Fruit fly (Drosophila melanogaster) whole organism, embryonic: ENCODE measurements around the gene CG14866.

Source experiments
- ATbp ChIP-seq: fragments of 200-800 bp; sonication (Bioruptor generic); optimal IDR thresholded peaks from 2 replicates; lab custom pipeline; 2017; ENCODE audit warnings: missing biosample characterization, mild to moderate bottlenecking, missing genetic modification characterization, missing genetic modification reagents
- Asciz ChIP-seq: fragments of 200-800 bp; sonication (Bioruptor generic); optimal IDR thresholded peaks from 2 replicates; lab custom pipeline; 2017; ENCODE audit warnings: missing biosample characterization, mild to moderate bottlenecking, missing genetic modification characterization, missing genetic modification reagents
- Atf-2 ChIP-seq: fragments of 200-800 bp; sonication (Bioruptor generic); optimal IDR thresholded peaks from 2 replicates; lab custom pipeline; 2016; ENCODE audit warnings: missing biosample characterization, missing genetic modification characterization
- B-H2 ChIP-seq: fragments of 200-800 bp; sonication (Bioruptor generic); optimal IDR thresholded peaks from 2 replicates; lab custom pipeline; 2018; ENCODE audit warnings: missing biosample characterization, mild to moderate bottlenecking, missing genetic modification characterization
- Bteb2 ChIP-seq: fragments of 200-800 bp; sonication (Bioruptor generic); optimal IDR thresholded peaks from 2 replicates; lab custom pipeline; 2016; ENCODE audit warnings: missing biosample characterization, missing genetic modification characterization
- CG11504 ChIP-seq: fragments of 200-800 bp; sonication (Bioruptor generic); optimal IDR thresholded peaks from 3 replicates; lab custom pipeline; 2019; ENCODE audit warnings: missing biosample characterization, mild to moderate bottlenecking, missing genetic modification characterization, moderate library complexity
- CG11560 ChIP-seq: fragments of 200-800 bp; sonication (Bioruptor generic); IDR thresholded peaks from 3 replicates; pipeline ENCODE4 v1.3.6; 2022; ENCODE audit warnings: missing biosample characterization, missing genetic modification characterization
- CG1233 ChIP-seq: fragments of 200-800 bp; sonication (Bioruptor generic); optimal IDR thresholded peaks from 4 replicates; lab custom pipeline; 2018; ENCODE audit warnings: missing biosample characterization, mild to moderate bottlenecking, missing genetic modification characterization
- CG13775 ChIP-seq: fragments of 200-800 bp; sonication (Bioruptor generic); optimal IDR thresholded peaks from 3 replicates; lab custom pipeline; 2017; ENCODE audit warnings: missing biosample characterization, mild to moderate bottlenecking, missing genetic modification characterization
- CG15011 ChIP-seq: fragments of 200-800 bp; sonication (Bioruptor generic); optimal IDR thresholded peaks from 3 replicates; lab custom pipeline; 2018; ENCODE audit warnings: missing biosample characterization, mild to moderate bottlenecking, missing genetic modification characterization
- CG15479 ChIP-seq: fragments of 200-800 bp; sonication (Bioruptor generic); optimal IDR thresholded peaks from 3 replicates; lab custom pipeline; 2019; ENCODE audit warnings: missing biosample characterization, mild to moderate bottlenecking, missing genetic modification characterization, moderate library complexity
- CG16815 ChIP-seq: fragments of 200-800 bp; sonication (Bioruptor generic); optimal IDR thresholded peaks from 3 replicates; lab custom pipeline; 2017; ENCODE audit warnings: missing biosample characterization, mild to moderate bottlenecking, missing genetic modification characterization
- CG2712 ChIP-seq: fragments of 200-800 bp; optimal IDR thresholded peaks from 3 replicates; lab custom pipeline; 2019; ENCODE audit warnings: missing biosample characterization, mild to moderate bottlenecking, missing genetic modification characterization, moderate library complexity
- CG30020 ChIP-seq: fragments of 200-800 bp; optimal IDR thresholded peaks from 2 replicates; lab custom pipeline; 2019; ENCODE audit warnings: missing biosample characterization, mild to moderate bottlenecking, missing genetic modification characterization, moderate library complexity
- CG4617 ChIP-seq: fragments of 200-800 bp; sonication (Bioruptor generic); optimal IDR thresholded peaks from 3 replicates; lab custom pipeline; 2016; ENCODE audit warnings: missing biosample characterization, missing genetic modification characterization, borderline replicate concordance
- CG5180 ChIP-seq: fragments of 200-800 bp; sonication (Bioruptor generic); optimal IDR thresholded peaks from 3 replicates; lab custom pipeline; 2017; ENCODE audit warnings: missing biosample characterization, missing genetic modification characterization, mild to moderate bottlenecking, moderate library complexity, missing genetic modification reagents
- CG6175 ChIP-seq: fragments of 200-800 bp; sonication (Bioruptor generic); IDR thresholded peaks from 3 replicates; pipeline ENCODE4 v1.3.6; 2022; ENCODE audit warnings: missing biosample characterization, missing genetic modification characterization
- Camta ChIP-seq: fragments of 200-800 bp; sonication (Bioruptor generic); optimal IDR thresholded peaks from 2 replicates; lab custom pipeline; 2016; ENCODE audit warnings: missing biosample characterization, missing genetic modification characterization
- D ChIP-seq, 2 experiments: fragments of 200-800 bp in 1 of 2; fragments of >200 bp in 1 of 2; sonication (Bioruptor generic) in 1 of 2; optimal IDR thresholded peaks; 2 replicates in 1 of 2; 3 replicates in 1 of 2; lab custom pipeline; 2017; ENCODE audit warnings: mild to moderate bottlenecking in 1 of 2, missing biosample characterization in 1 of 2, missing genetic modification characterization in 1 of 2, missing genetic modification reagents in 1 of 2
- Deaf1 ChIP-seq: fragments of 200-800 bp; optimal IDR thresholded peaks from 3 replicates; lab custom pipeline; 2019; ENCODE audit warnings: missing biosample characterization, mild to moderate bottlenecking, missing genetic modification characterization, moderate library complexity
- Doc3 ChIP-seq: fragments of 200-800 bp; sonication (Bioruptor generic); IDR thresholded peaks from 3 replicates; pipeline ENCODE4 v1.3.6; 2022; ENCODE audit warnings: missing biosample characterization, missing genetic modification characterization; ENCODE audit not compliant: partially characterized antibody
- H15 ChIP-seq: fragments of 200-800 bp; sonication (Bioruptor generic); IDR thresholded peaks from 3 replicates; pipeline ENCODE4 v1.3.6; 2022; ENCODE audit warnings: missing biosample characterization, missing genetic modification characterization
- HLHmδ ChIP-seq: fragments of 200-800 bp; sonication (Bioruptor generic); optimal IDR thresholded peaks from 2 replicates; lab custom pipeline; 2018; ENCODE audit warnings: missing biosample characterization, mild to moderate bottlenecking, missing genetic modification characterization, moderate library complexity
- MBD-R2 ChIP-seq: fragments of 200-800 bp; sonication (Bioruptor generic); IDR thresholded peaks from 2 replicates; pipeline ENCODE4 v1.3.6; 2022; ENCODE audit warnings: missing biosample characterization, missing genetic modification characterization
- Max ChIP-seq: fragments of 200-800 bp; sonication (Bioruptor generic); optimal IDR thresholded peaks from 2 replicates; lab custom pipeline; 2016; ENCODE audit warnings: missing biosample characterization, mild to moderate bottlenecking, missing genetic modification characterization
- Meics ChIP-seq: fragments of 200-800 bp; sonication (Bioruptor generic); optimal IDR thresholded peaks from 2 replicates; lab custom pipeline; 2017; ENCODE audit warnings: missing biosample characterization, mild to moderate bottlenecking, missing genetic modification characterization
- Myb ChIP-seq: fragments of 200-800 bp; sonication (Bioruptor generic); optimal IDR thresholded peaks from 2 replicates; lab custom pipeline; 2016; ENCODE audit warnings: missing biosample characterization, missing genetic modification characterization
- NC2β ChIP-seq: fragments of 200-800 bp; sonication (Bioruptor generic); optimal IDR thresholded peaks from 2 replicates; lab custom pipeline; 2016; ENCODE audit warnings: missing biosample characterization, missing genetic modification characterization
- Oli ChIP-seq: fragments of 200-800 bp; sonication (Bioruptor generic); optimal IDR thresholded peaks from 2 replicates; lab custom pipeline; 2018; ENCODE audit warnings: missing biosample characterization, mild to moderate bottlenecking, missing genetic modification characterization, moderate library complexity
- Sox102F ChIP-seq: fragments of 200-800 bp; sonication (Bioruptor generic); optimal IDR thresholded peaks from 2 replicates; lab custom pipeline; 2018; ENCODE audit warnings: missing biosample characterization, mild to moderate bottlenecking, missing genetic modification characterization, moderate library complexity
- Stat92E ChIP-seq, 3 experiments: fragments of >200 bp in 2 of 3; fragments of 200-800 bp in 1 of 3; sonication (Bioruptor generic) in 1 of 3; optimal IDR thresholded peaks; 2 replicates each; lab custom pipeline; 2017 to 2019; ENCODE audit warnings: missing biosample characterization in 3 of 3, missing genetic modification characterization in 3 of 3, mild to moderate bottlenecking in 1 of 3, moderate library complexity in 1 of 3
- ase ChIP-seq: fragments of 200-800 bp; sonication (Bioruptor generic); IDR thresholded peaks from 3 replicates; pipeline ENCODE4 v1.3.6; 2022; ENCODE audit warnings: missing biosample characterization, missing genetic modification characterization
- dan ChIP-seq: fragments of 200-800 bp; sonication (Bioruptor generic); IDR thresholded peaks from 2 replicates; pipeline ENCODE4 v1.3.6; 2022; ENCODE audit warnings: missing biosample characterization, missing genetic modification characterization
- ewg ChIP-seq: fragments of 200-800 bp; sonication (Bioruptor generic); optimal IDR thresholded peaks from 3 replicates; lab custom pipeline; 2017; ENCODE audit warnings: mild to moderate bottlenecking, missing biosample characterization, missing genetic modification reagents, missing genetic modification characterization
- ken ChIP-seq: fragments of 200-800 bp; sonication (Bioruptor generic); IDR thresholded peaks from 3 replicates; pipeline ENCODE4 v1.3.6; 2022; ENCODE audit warnings: missing biosample characterization, missing genetic modification characterization
- kni ChIP-seq: fragments of 200-800 bp; sonication (Bioruptor generic); optimal IDR thresholded peaks from 3 replicates; lab custom pipeline; 2017; ENCODE audit warnings: mild to moderate bottlenecking, missing biosample characterization, missing genetic modification reagents, missing genetic modification characterization
- pan ChIP-seq, 4 experiments: fragments of >200 bp in 3 of 4; fragments of 200-800 bp in 1 of 4; sonication (Bioruptor generic) in 1 of 4; optimal IDR thresholded peaks in 3 of 4; IDR thresholded peaks in 1 of 4; 2 replicates each; pipeline versions ENCODE4 v1.3.6 to Lab custom; 2017 to 2022; ENCODE audit warnings: missing biosample characterization in 2 of 4, missing genetic modification characterization in 2 of 4, mixed read lengths in 1 of 4
- ro ChIP-seq: fragments of 200-800 bp; sonication (Bioruptor generic); IDR thresholded peaks from 2 replicates; pipeline ENCODE4 v1.3.6; 2022; ENCODE audit warnings: missing biosample characterization, missing genetic modification characterization
- row ChIP-seq: fragments of 200-800 bp; sonication (Bioruptor generic); IDR thresholded peaks from 3 replicates; pipeline ENCODE4 v1.3.6; 2022; ENCODE audit warnings: missing biosample characterization, missing genetic modification characterization
- sima ChIP-seq: fragments of 200-800 bp; sonication (Bioruptor generic); optimal IDR thresholded peaks from 2 replicates; lab custom pipeline; 2016; ENCODE audit warnings: missing biosample characterization, missing genetic modification characterization
- slbo ChIP-seq: fragments of 200-800 bp; sonication (Bioruptor generic); IDR thresholded peaks from 2 replicates; pipeline ENCODE4 v1.3.6; 2022; ENCODE audit warnings: missing biosample characterization, missing genetic modification characterization
- tll ChIP-seq, 2 experiments: fragments of 200-800 bp in 1 of 2; fragments of >200 bp in 1 of 2; sonication (Bioruptor generic) in 1 of 2; optimal IDR thresholded peaks; 2 replicates each; lab custom pipeline; 2017 to 2019; ENCODE audit warnings: missing biosample characterization in 2 of 2, missing genetic modification characterization in 2 of 2, mild to moderate bottlenecking in 1 of 2, moderate library complexity in 1 of 2
- tup ChIP-seq: fragments of 200-800 bp; sonication (Bioruptor generic); optimal IDR thresholded peaks from 2 replicates; lab custom pipeline; 2016; ENCODE audit warnings: missing biosample characterization, mild to moderate bottlenecking, missing genetic modification characterization, moderate library complexity
- vnd ChIP-seq: fragments of 200-800 bp; sonication (Bioruptor generic); IDR thresholded peaks from 3 replicates; pipeline ENCODE4 v1.3.6; 2022; ENCODE audit warnings: missing biosample characterization, missing genetic modification characterization; ENCODE audit not compliant: partially characterized antibody
- vvl ChIP-seq: fragments of 200-800 bp; sonication (Bioruptor generic); IDR thresholded peaks from 2 replicates; pipeline ENCODE4 v1.3.6; 2022; ENCODE audit warnings: missing biosample characterization, missing genetic modification characterization
- zen ChIP-seq: fragments of 200-800 bp; sonication (Bioruptor generic); optimal IDR thresholded peaks from 3 replicates; lab custom pipeline; 2018; ENCODE audit warnings: missing biosample characterization, mild to moderate bottlenecking, missing genetic modification characterization, moderate library complexity

Gene CG14866

DNA sequence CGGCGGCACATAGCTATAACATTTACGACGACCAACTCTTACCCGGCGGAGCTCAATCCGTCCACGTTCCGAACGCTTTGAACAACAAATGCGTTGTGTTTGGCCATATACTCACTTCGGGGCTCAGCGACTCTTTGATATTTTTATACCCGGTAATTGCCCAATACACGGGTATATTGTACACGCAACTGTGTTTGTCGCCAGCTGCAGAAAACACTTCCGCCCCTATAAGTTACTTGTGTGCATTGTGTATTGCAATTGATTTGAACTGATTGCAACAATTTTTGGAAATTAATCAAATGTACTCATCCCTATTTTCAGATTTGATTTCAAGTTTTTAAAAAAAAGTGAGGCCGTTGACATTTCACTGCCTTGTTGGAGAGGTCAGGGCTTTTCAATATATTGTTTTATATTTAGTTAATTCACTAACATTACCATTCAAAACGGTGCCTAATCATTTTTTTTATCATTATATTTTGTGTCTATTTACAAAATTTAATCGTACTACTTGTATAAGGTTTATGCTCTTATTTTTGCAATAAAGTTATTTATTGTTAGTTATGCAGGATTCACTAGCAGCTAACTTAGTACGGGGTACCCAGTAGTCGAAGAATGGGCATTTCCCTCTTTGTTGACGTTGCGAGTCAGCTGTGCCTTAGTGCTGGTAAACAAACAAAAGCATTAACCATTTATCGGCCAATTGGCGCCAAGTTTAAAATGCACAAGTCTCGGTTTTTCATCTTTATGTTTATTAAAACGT is 26.8 kb downstream of the CG14866 start, which contains the start of gene Nagk (continued):
- TF ChIP-seq Myb (GFP tag; lab: Kevin White, UChicago) (peak; percentile 33), CG15479 (no peak), B-H2 (GFP tag; lab: Kevin White, UChicago) (peak; percentile 43), tll (GFP tag; optimal IDR thresholded peaks at IDR 0.05; lab: Kevin White, UChicago) (peak in 1 of 2 experiments; percentile 2), CG16815 (peak; percentile 54), CG5180 (GFP tag; lab: Kevin White, UChicago) (peak; percentile 18), Atf-2 (GFP tag; lab: Kevin White, UChicago) (peak; percentile 69), NC2β (GFP tag; lab: Kevin White, UChicago) (no peak), CG6175 (GFP tag; lab: Robert Waterston, UW) (no peak), kni (GFP tag; lab: Kevin White, UChicago) (no peak), vnd (GFP tag; lab: Robert Waterston, UW) (no peak), ro (GFP tag; lab: Robert Waterston, UW) (no peak), sima (GFP tag; lab: Kevin White, UChicago) (no peak), Oli (tag; lab: Kevin White, UChicago) (peak; percentile 80), Stat92E (GFP tag; optimal IDR thresholded peaks at IDR 0.05; lab: Kevin White, UChicago) (no peak), pan (optimal IDR thresholded peaks at IDR 0.05; lab: Kevin White, UChicago) (peak in 1 of 2 experiments; percentile 27), pan (GFP tag; optimal IDR thresholded peaks at IDR 0.05 in 1 of 2, IDR thresholded peaks at IDR 0.05 in 1 of 2) (peak in 1 of 2 experiments; percentile 55), ase (GFP tag; lab: Robert Waterston, UW) (peak; percentile 4; the same call in 2 of the 3 replicates), MBD-R2 (peak; percentile 44), HLHmδ (GFP tag; lab: Kevin White, UChicago) (no peak), CG11504 (tag; lab: Kevin White, UChicago) (peak; percentile 76), H15 (GFP tag; lab: Robert Waterston, UW) (peak; percentile 5; the same call in 1 of the 3 replicates), vvl (GFP tag; lab: Robert Waterston, UW) (peak; percentile 13; the same call in 1 of the 2 replicates), Bteb2 (peak; percentile 50), dan (no peak), zen (tag; lab: Kevin White, UChicago) (no peak), ATbp (GFP tag; lab: Kevin White, UChicago) (no peak), CG4617 (peak; percentile 13), CG30020 (tag; lab: Kevin White, UChicago) (peak; percentile 4), Max (GFP tag; lab: Kevin White, UChicago) (peak; percentile 67), tup (no peak), Sox102F (peak; percentile 64), ewg (peak; percentile 29), Deaf1 (tag; lab: Kevin White, UChicago) (peak; percentile 50), Camta (GFP tag; lab: Kevin White, UChicago) (peak; percentile 40), slbo (peak; percentile 71), Doc3 (no peak), ken (GFP tag; lab: Robert Waterston, UW) (peak; percentile 48; the same call in 1 of the 3 replicates), CG11560 (tag; lab: Robert Waterston, UW) (no peak), CG13775 (peak; percentile 79), D (optimal IDR thresholded peaks at IDR 0.05; lab: Kevin White, UChicago) (no peak), D (GFP tag; optimal IDR thresholded peaks at IDR 0.05; lab: Kevin White, UChicago) (peak; percentile 62), Meics (GFP tag; lab: Kevin White, UChicago) (peak; percentile 81), row (GFP tag; lab: Robert Waterston, UW) (peak; percentile 86), CG2712 (tag; lab: Kevin White, UChicago) (peak; percentile 59), CG15011 (GFP tag; lab: Kevin White, UChicago) (peak; percentile 71), CG1233 (GFP tag; lab: Kevin White, UChicago) (peak; percentile 61), Asciz (GFP tag; lab: Kevin White, UChicago) (no peak)
